Worm (Caenorhabditis elegans): Measurements from ENCODE around the gene C18E9.9.

DNA sequence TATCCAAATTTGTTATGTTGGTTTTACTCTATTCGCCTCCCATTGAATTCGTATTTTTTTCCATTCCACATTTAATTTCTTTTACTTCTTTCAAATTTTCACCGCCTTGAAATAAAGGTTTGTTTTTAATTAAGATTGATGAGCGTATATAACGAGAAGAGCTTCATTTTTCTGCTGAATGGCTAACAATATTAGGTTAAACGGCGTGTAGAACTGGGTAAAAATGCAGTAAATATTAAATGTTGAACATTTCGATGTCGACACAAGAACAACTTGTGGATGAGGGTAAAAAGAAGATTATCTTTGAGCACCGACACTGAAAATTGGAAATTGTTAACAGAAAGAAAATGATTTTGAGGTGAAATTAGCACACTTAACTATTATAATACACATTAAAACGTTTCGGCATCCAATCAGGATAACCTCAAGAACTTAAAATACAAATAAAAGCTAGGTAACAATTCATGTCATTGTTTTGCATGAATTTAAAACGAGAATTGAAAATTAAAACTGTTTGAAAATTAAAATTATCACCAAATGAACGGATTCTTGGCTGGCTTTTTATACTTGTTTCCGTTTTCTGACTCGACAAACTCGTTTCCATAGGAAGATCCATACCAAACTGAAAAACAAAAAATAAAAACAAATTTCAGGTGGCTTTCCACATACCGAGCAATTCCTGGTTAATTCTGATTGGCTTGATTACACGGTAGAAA, 50.3 kb downstream of the C18E9.9 start:
- no peak for TF ChIP-seq ztf-29 (GFP tag; IDR thresholded peaks at IDR 0.05)
- no peak for TF ChIP-seq T22C8.4 (GFP tag; IDR thresholded peaks at IDR 0.05)
- no peak for TF ChIP-seq cog-1 (tag; optimal IDR thresholded peaks at IDR 0.05)
- TF ChIP-seq flt-1 (GFP tag; IDR thresholded peaks at IDR 0.05) = no peak
- no peak for TF ChIP-seq tab-1 (GFP tag; IDR thresholded peaks at IDR 0.05)
- TF ChIP-seq klf-2 (GFP tag; conservative IDR thresholded peaks at IDR 0.05) = no peak
- TF ChIP-seq ref-1 (GFP tag; conservative IDR thresholded peaks at IDR 0.05) = no peak
